Worm (Caenorhabditis elegans) whole organism, mixed stage, embryonic: ENCODE measurements around the gene K09H11.6.
A peak's percentile ranks its signal among the peaks of the same experiment; 100 is the strongest.

Experiments
- M03D4.4 ChIP-seq: sonication (generic microtip); optimal IDR thresholded peaks from 2 replicates; lab custom pipeline; 2017; ENCODE audit warnings: mild to moderate bottlenecking, missing genetic modification characterization, missing compliant biosample characterization
- blmp-1 ChIP-seq: fragments of 150-350 bp; optimal IDR thresholded peaks from 2 replicates; lab custom pipeline; 2014; ENCODE audit warnings: missing biosample characterization, missing genetic modification characterization
- ceh-43 ChIP-seq: fragments of 200-800 bp; sonication (Bioruptor generic); optimal IDR thresholded peaks from 2 replicates; lab custom pipeline; 2018; ENCODE audit warnings: mild to moderate bottlenecking, missing genetic modification characterization, moderate library complexity, missing compliant biosample characterization
- ceh-83 ChIP-seq: fragments of 200-800 bp; sonication (Bioruptor generic); optimal IDR thresholded peaks from 2 replicates; lab custom pipeline; 2018; ENCODE audit warnings: mild to moderate bottlenecking, missing genetic modification characterization, missing compliant biosample characterization
- ces-1 ChIP-seq: fragments of 150-350 bp; optimal IDR thresholded peaks from 2 replicates; lab custom pipeline; 2014; ENCODE audit warnings: missing biosample characterization, missing genetic modification reagents, missing genetic modification characterization
- cnd-1 ChIP-seq: fragments of 200-800 bp; sonication (Bioruptor generic); optimal IDR thresholded peaks from 2 replicates; lab custom pipeline; 2018; ENCODE audit warnings: mild to moderate bottlenecking, missing genetic modification characterization, missing compliant biosample characterization
- drap-1 ChIP-seq: fragments of 200-800 bp; sonication (Bioruptor generic); optimal IDR thresholded peaks from 3 replicates; lab custom pipeline; 2018; ENCODE audit warnings: mild to moderate bottlenecking, missing genetic modification characterization, missing compliant biosample characterization
- elt-1 ChIP-seq: sonication (generic microtip); optimal IDR thresholded peaks from 2 replicates; lab custom pipeline; 2017; ENCODE audit warnings: missing genetic modification characterization, mild to moderate bottlenecking, missing compliant biosample characterization, antibody characterized with exemption, moderate library complexity, borderline replicate concordance; ENCODE audit not compliant: insufficient read depth
- elt-3 ChIP-seq: fragments of 150-350 bp; optimal IDR thresholded peaks from 2 replicates; lab custom pipeline; 2014; ENCODE audit warnings: missing biosample characterization, missing genetic modification characterization
- hlh-1 ChIP-seq: fragments of 150-350 bp; optimal IDR thresholded peaks from 2 replicates; lab custom pipeline; 2014; ENCODE audit warnings: missing biosample characterization, missing genetic modification reagents, missing genetic modification characterization
- lin-13 ChIP-seq: fragments of 150-350 bp; optimal IDR thresholded peaks from 2 replicates; lab custom pipeline; 2014; ENCODE audit warnings: missing biosample characterization, missing genetic modification characterization
- lin-32 ChIP-seq: fragments of 200-800 bp; sonication (Bioruptor generic); optimal IDR thresholded peaks from 2 replicates; lab custom pipeline; 2018; ENCODE audit warnings: mild to moderate bottlenecking, missing genetic modification characterization, missing compliant biosample characterization
- lsy-2 ChIP-seq: fragments of 150-350 bp; optimal IDR thresholded peaks from 2 replicates; lab custom pipeline; 2014; ENCODE audit warnings: missing biosample characterization, missing genetic modification characterization
- mab-5 ChIP-seq: fragments of 150-350 bp; optimal IDR thresholded peaks from 2 replicates; lab custom pipeline; 2014; ENCODE audit warnings: missing biosample characterization, missing genetic modification characterization
- mep-1 ChIP-seq: fragments of 150-350 bp; optimal IDR thresholded peaks from 2 replicates; lab custom pipeline; 2017; ENCODE audit warnings: missing biosample characterization, missing genetic modification reagents, missing genetic modification characterization, inconsistent platforms
- mls-2 ChIP-seq: sonication (generic microtip); optimal IDR thresholded peaks from 2 replicates; lab custom pipeline; 2016; ENCODE audit warnings: mild to moderate bottlenecking, missing genetic modification characterization, moderate library complexity, missing compliant biosample characterization
- nhr-12 ChIP-seq: fragments of 150-350 bp; optimal IDR thresholded peaks from 2 replicates; lab custom pipeline; 2014; ENCODE audit warnings: missing biosample characterization, missing genetic modification characterization
- nhr-2 ChIP-seq: fragments of 150-350 bp; optimal IDR thresholded peaks from 2 replicates; lab custom pipeline; 2014; ENCODE audit warnings: missing biosample characterization, missing genetic modification characterization
- nhr-28 ChIP-seq: fragments of 150-350 bp; optimal IDR thresholded peaks from 2 replicates; lab custom pipeline; 2014; ENCODE audit warnings: missing biosample characterization, missing genetic modification characterization
- pha-4 ChIP-seq: fragments of 150-350 bp; optimal IDR thresholded peaks from 2 replicates; lab custom pipeline; 2018; ENCODE audit warnings: missing biosample characterization, missing genetic modification reagents, missing genetic modification characterization
- sem-2 ChIP-seq: fragments of 200-800 bp; sonication (Bioruptor generic); optimal IDR thresholded peaks from 2 replicates; lab custom pipeline; 2018; ENCODE audit warnings: mild to moderate bottlenecking, missing genetic modification characterization, missing compliant biosample characterization
- snpc-4 ChIP-seq: fragments of 150-350 bp; optimal IDR thresholded peaks from 2 replicates; lab custom pipeline; 2014; ENCODE audit warnings: missing biosample characterization, missing genetic modification characterization
- tbx-8 ChIP-seq: fragments of 200-800 bp; sonication (Bioruptor generic); optimal IDR thresholded peaks from 2 replicates; lab custom pipeline; 2018; ENCODE audit warnings: mild to moderate bottlenecking, missing genetic modification characterization, moderate library complexity, missing compliant biosample characterization
- unc-120 ChIP-seq: sonication (generic microtip); optimal IDR thresholded peaks from 2 replicates; lab custom pipeline; 2017; ENCODE audit warnings: missing genetic modification characterization, missing compliant biosample characterization; ENCODE audit not compliant: poor library complexity, severe bottlenecking
- unc-39 ChIP-seq: fragments of 150-350 bp; optimal IDR thresholded peaks from 2 replicates; lab custom pipeline; 2014; ENCODE audit warnings: missing biosample characterization, missing genetic modification characterization
- unc-62 ChIP-seq: fragments of 150-350 bp; optimal IDR thresholded peaks from 2 replicates; lab custom pipeline; 2014; ENCODE audit warnings: missing biosample characterization, missing genetic modification reagents, missing genetic modification characterization
- zip-8 ChIP-seq: fragments of 150-350 bp; optimal IDR thresholded peaks from 2 replicates; lab custom pipeline; 2014; ENCODE audit warnings: missing biosample characterization, missing genetic modification characterization
- ztf-11 ChIP-seq: fragments of 150-350 bp; optimal IDR thresholded peaks from 2 replicates; lab custom pipeline; 2014; ENCODE audit warnings: missing biosample characterization, missing genetic modification characterization

K09H11.6 gene

DNA sequence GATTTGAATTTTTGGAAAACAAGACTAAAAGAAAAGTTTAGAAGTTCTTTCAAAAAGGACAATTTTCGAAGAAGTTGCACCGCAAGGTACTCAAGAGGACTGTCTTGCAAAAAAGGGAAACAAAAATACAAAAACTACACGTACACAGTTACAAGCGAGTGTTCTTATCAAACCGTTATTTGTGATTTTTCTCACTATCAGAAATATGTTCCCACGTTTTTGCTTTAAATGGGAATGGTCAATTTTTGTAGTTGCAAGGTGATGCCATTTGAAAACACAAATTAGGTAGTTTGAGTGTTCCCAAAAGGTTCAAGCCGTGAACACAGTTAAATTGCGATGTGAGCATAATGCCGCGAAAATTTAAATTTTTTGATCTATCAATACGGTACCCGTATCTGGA is 39.8 kb downstream of the K09H11.6 start:
- TF ChIP-seq lin-32 (no peak), ceh-43 (no peak), lsy-2 (no peak), mls-2 (tag; lab: Kevin White, UChicago) (no peak), nhr-2 (tag; lab: Kevin White, UChicago) (no peak), sem-2 (no peak), ces-1 (GFP tag; lab: Kevin White, UChicago) (no peak), M03D4.4 (tag; lab: Kevin White, UChicago) (no peak), unc-62 (GFP tag; lab: Kevin White, UChicago) (no peak), mab-5 (tag; lab: Kevin White, UChicago) (no peak), pha-4 (tag; lab: Kevin White, UChicago) (no peak), snpc-4 (tag; lab: Kevin White, UChicago) (no peak), lin-13 (no peak), zip-8 (tag; lab: Kevin White, UChicago) (no peak), drap-1 (no peak), nhr-28 (tag; lab: Kevin White, UChicago) (no peak), ceh-83 (no peak), unc-120 (tag; lab: Kevin White, UChicago) (no peak), nhr-12 (tag; lab: Kevin White, UChicago) (no peak), ztf-11 (tag; lab: Kevin White, UChicago) (no peak)

DNA sequence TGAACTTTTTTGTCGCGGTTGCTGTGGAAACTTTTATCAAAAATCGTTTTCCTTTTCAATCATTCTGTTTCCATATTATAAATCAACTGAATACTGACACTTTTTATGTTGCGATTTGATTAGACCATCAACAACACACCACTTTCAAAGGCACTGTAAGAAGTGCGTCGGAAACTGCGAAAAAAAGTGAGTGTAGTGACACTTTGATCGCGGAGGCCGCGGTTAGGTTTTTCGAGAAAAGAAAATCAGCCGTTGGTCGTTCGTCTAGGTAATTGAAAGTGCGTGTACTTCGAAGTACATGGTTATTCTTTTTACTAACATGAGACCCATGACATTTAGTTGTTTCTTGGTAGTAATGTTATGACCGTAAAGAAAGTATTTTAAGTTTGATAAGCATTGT is 40.3 kb downstream of the K09H11.6 start:
- no peak for TF ChIP-seq hlh-1 (tag; lab: Kevin White, UChicago)
- TF ChIP-seq ceh-83: no peak
- no peak for TF ChIP-seq elt-3 (tag; lab: Kevin White, UChicago)
- TF ChIP-seq elt-1 (tag; lab: Kevin White, UChicago): no peak
- no peak for TF ChIP-seq mls-2 (tag; lab: Kevin White, UChicago)
- TF ChIP-seq ceh-43: no peak

DNA sequence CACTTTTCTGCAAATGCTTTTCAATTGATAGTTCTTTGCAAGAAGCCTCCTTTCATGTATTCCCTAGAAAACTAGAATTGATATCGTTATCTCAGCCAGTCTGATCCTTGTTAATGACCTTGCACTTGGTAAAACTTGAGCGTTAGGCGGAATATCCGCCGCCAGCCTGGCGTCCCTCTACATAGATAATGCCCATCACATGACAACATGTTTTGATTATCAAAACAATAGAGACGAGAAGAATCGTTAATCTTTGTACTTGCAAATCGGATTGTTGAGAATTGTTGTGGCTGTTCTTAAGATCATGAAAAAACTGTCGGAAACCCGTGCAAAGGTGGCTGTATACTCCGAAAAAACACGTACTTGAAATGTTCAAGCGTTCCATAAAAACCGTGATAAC is 42.4 kb downstream of the K09H11.6 start:
- TF ChIP-seq elt-1 (tag; lab: Kevin White, UChicago) (no peak), pha-4 (tag; lab: Kevin White, UChicago) (no peak), nhr-12 (tag; lab: Kevin White, UChicago) (no peak), cnd-1 (tag; lab: Kevin White, UChicago) (no peak), sem-2 (no peak), hlh-1 (tag; lab: Kevin White, UChicago) (no peak), snpc-4 (tag; lab: Kevin White, UChicago) (no peak), ztf-11 (tag; lab: Kevin White, UChicago) (no peak), nhr-2 (tag; lab: Kevin White, UChicago) (no peak), tbx-8 (GFP tag; lab: Kevin White, UChicago) (no peak), lin-32 (no peak), ceh-83 (no peak), ces-1 (GFP tag; lab: Kevin White, UChicago) (no peak), nhr-28 (tag; lab: Kevin White, UChicago) (no peak), lsy-2 (no peak)
- TF ChIP-seq, all 35 proteins: peak for 0

DNA sequence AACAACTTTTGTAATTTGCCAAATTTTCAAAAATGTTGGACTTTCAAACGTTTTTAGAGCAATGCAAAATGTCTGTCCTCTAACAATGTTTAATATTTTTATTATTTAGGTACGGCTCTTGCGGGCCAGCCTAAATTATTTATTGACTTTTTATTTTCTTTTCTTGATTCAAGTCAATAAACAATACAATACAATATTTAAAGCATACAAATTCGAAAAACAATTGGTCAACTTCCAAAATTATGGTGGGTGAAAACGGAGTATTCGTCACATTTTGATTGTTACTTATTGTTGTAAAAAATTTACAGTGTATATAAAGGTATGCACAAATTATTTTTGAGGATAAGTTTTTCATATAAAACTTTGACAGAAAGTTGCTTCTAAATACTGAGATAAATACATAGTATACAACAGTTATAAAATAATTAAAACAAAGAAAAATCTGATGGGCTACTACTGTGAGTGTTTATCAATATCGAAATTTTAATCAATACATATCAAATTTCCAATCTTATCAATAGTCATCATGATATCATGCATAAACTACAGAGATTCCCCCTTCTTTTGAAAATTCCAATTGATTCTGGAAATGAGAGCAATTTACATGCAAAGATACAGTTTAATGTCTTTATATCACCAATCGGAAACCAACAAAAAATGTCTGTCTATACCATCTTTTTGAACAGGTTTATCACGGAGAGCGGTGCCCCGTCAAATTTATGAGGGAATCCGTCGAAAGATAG is 44.1 kb downstream of the K09H11.6 start, which contains the start of gene F25B4.8:
Gene F25B4.8, minus strand, starts transcription at position 51 of the 743 bp plus-strand sequence.
- no peak for TF ChIP-seq hlh-1 (tag; lab: Kevin White, UChicago)
- no peak for TF ChIP-seq nhr-2 (tag; lab: Kevin White, UChicago)
- no peak for TF ChIP-seq drap-1
- no peak for TF ChIP-seq unc-120 (tag; lab: Kevin White, UChicago)
- no peak for TF ChIP-seq elt-1 (tag; lab: Kevin White, UChicago)
- TF ChIP-seq cnd-1 (tag; lab: Kevin White, UChicago): no peak
- no peak for TF ChIP-seq blmp-1 (tag; lab: Kevin White, UChicago)
- TF ChIP-seq unc-39 (tag; lab: Kevin White, UChicago): no peak
- TF ChIP-seq snpc-4 (tag; lab: Kevin White, UChicago): no peak

DNA sequence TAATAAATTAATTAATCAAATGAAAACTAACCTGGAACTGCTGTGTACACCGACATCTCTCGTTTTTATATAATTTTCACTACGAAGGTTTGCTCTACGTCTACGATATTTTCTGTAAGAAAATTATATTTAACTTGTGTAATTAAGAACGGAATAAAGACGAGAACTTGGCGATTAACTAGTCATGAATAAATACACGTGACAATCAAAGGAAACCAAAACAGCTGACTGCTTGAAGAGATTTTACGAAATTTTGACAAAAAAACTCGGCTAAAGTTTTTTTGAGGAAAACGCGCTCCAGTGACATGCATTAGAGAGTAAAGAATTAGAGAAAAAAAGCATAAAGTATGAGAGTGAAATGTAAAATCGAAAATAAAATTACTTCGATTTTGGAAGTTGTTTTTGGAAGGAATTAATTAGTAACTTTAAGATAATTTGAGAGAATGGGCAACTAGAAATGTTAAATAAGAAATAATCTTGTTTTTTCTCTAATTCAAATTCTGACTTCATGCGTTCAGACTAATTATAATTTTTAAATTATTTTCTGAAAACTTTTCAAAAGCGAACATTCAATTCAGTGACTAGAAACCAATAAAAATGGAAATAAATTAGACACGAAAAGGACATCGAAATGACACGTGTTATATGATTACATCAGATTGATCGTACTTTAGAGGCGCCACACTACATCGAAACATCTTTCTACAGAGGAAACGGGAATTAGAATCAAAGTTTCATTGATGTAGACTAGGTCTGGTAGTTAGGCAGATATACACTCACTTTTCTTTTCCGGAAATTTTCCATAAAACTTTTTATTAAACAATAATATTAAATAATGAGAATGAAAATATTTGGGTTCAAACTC is 48.6 kb downstream of the K09H11.6 start, which contains the start of gene F25B4.7:
Gene F25B4.7, minus strand, starts transcription at position 112 of the 865 bp plus-strand sequence.
- TF ChIP-seq mep-1 (tag; lab: Kevin White, UChicago): no peak
- peak; percentile 52 for TF ChIP-seq ces-1 (GFP tag; lab: Kevin White, UChicago)
